Worm (Caenorhabditis elegans): ENCODE results near the gene ZK353.2.

Gene ZK353.2

DNA sequence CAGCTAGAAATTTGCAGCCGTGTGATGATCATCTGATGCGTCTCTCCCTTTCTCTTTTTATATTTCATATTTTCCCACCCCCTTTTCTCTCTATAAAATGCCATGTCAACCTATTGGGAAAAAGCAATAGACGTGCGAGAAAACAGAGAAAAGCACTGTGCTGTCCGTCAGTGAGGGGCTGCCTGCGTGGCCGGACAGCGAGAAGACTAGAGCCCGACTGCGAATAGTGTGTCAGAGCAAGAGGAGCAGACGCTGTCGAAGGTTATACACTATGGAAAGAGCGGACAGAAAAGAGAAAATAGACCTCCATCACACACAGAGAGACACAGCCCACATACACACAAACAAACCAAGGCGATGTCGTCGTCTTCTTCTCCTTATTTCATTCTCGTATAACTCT lies 26.6 kb downstream of the ZK353.2 start (continued):
- TF ChIP-seq zag-1 (tag; optimal IDR thresholded peaks at IDR 0.05) (no peak), lir-3 (tag; optimal IDR thresholded peaks at IDR 0.05; ENCODE audit: poor library complexity) (no peak), nhr-11 (tag; optimal IDR thresholded peaks at IDR 0.05) (no peak), ces-1 (GFP tag; optimal IDR thresholded peaks at IDR 0.05) (no peak), unc-30 (tag; optimal IDR thresholded peaks at IDR 0.05) (no peak), swsn-7 (tag; optimal IDR thresholded peaks at IDR 0.05) (peak; percentile 62), nhr-20 (tag; optimal IDR thresholded peaks at IDR 0.05) (peak; percentile 71), mab-9 (GFP tag; IDR thresholded peaks at IDR 0.05) (no peak), sox-4 (tag; optimal IDR thresholded peaks at IDR 0.05) (no peak), isw-1 (GFP tag; IDR thresholded peaks at IDR 0.05) (no peak), elt-2 (tag; optimal IDR thresholded peaks at IDR 0.05) (peak; percentile 43), nhr-19 (GFP tag; conservative IDR thresholded peaks at IDR 0.05) (peak; percentile 48), blmp-1 (tag; optimal IDR thresholded peaks at IDR 0.05) (peak; percentile 55), aha-1 (tag; optimal IDR thresholded peaks at IDR 0.05) (no peak), nhr-71 (tag; optimal IDR thresholded peaks at IDR 0.05) (peak; percentile 82), nhr-76 (tag; optimal IDR thresholded peaks at IDR 0.05) (no peak), nhr-85 (tag) (peak; percentile 60), snu-23 (GFP tag; optimal IDR thresholded peaks at IDR 0.05) (peak; percentile 89), grh-1 (GFP tag; IDR thresholded peaks at IDR 0.05) (no peak), unc-62 (GFP tag; optimal IDR thresholded peaks at IDR 0.05) (no peak), ceh-82 (tag; optimal IDR thresholded peaks at IDR 0.05) (peak in 2 of 3 experiments; percentile 17 to 54), jun-1 (tag; optimal IDR thresholded peaks at IDR 0.05) (peak; percentile 47), mep-1 (tag; optimal IDR thresholded peaks at IDR 0.05) (peak; percentile 83), snpc-4 (tag; optimal IDR thresholded peaks at IDR 0.05) (peak; percentile 10), zip-4 (GFP tag; optimal IDR thresholded peaks at IDR 0.05) (no peak), skn-1 (tag; optimal IDR thresholded peaks at IDR 0.05) (peak; percentile 22), unc-86 (tag; optimal IDR thresholded peaks at IDR 0.05) (peak; percentile 55), elt-3 (tag; optimal IDR thresholded peaks at IDR 0.05) (peak in 2 of 6 experiments; percentile 12 to 18), ztf-4 (tag; optimal IDR thresholded peaks at IDR 0.05) (peak; percentile 13), lin-13 (GFP tag; optimal IDR thresholded peaks at IDR 0.05) (peak; percentile 44), lin-39 (tag; optimal IDR thresholded peaks at IDR 0.05) (no peak), nhr-237 (tag; optimal IDR thresholded peaks at IDR 0.05) (no peak)

DNA sequence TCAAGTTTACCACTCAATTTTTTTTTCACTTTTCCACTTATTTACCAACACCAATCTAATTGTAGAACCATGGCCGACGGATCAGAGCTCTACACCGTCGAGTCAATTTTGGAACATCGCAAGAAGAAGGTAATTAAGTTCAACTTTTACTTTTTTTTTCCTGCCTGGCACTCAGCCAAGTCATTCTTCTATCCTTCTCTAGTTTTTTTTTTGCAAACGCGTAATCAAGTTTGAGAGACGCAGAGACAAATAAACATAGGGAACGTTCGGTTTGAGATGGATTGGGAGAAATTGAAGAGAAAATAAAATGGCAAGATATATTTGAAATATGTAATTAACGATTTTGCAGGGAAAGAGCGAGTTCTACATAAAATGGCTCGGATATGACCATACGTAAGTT lies 27.8 kb downstream of the ZK353.2 start, which contains the start of gene cec-1:
Gene cec-1 (plus strand): TSS at position 63 of the 400 bp plus-strand sequence.
- TF ChIP-seq elt-3 (tag; optimal IDR thresholded peaks at IDR 0.05) (peak in 1 of 6 experiments; percentile 7), irx-1 (tag; optimal IDR thresholded peaks at IDR 0.05) (no peak), nhr-85 (tag) (peak; percentile 42), lsy-2 (tag; optimal IDR thresholded peaks at IDR 0.05) (peak in 1 of 2 experiments; percentile 26), mab-9 (GFP tag; IDR thresholded peaks at IDR 0.05) (no peak), dsc-1 (tag; optimal IDR thresholded peaks at IDR 0.05) (no peak), pag-3 (tag; optimal IDR thresholded peaks at IDR 0.05; ENCODE audit: borderline replicate concordance, insufficient read depth) (no peak), vab-15 (tag; optimal IDR thresholded peaks at IDR 0.05) (no peak), lin-14 (GFP tag; optimal IDR thresholded peaks at IDR 0.05) (peak; percentile 63), nhr-77 (tag; optimal IDR thresholded peaks at IDR 0.05) (no peak), ama-1 (optimal IDR thresholded peaks at IDR 0.05) (no peak), C04F5.9 (tag; optimal IDR thresholded peaks at IDR 0.05) (no peak), blmp-1 (tag; optimal IDR thresholded peaks at IDR 0.05) (peak; percentile 87), mep-1 (tag; optimal IDR thresholded peaks at IDR 0.05) (peak; percentile 11), ets-5 (GFP tag; IDR thresholded peaks at IDR 0.05) (no peak), tbx-2 (tag; optimal IDR thresholded peaks at IDR 0.05) (no peak), isw-1 (GFP tag; IDR thresholded peaks at IDR 0.05) (no peak), C16A3.4 (tag; optimal IDR thresholded peaks at IDR 0.05) (no peak), grh-1 (GFP tag; IDR thresholded peaks at IDR 0.05) (no peak), hpl-2 (GFP tag; optimal IDR thresholded peaks at IDR 0.05) (no peak), lin-13 (GFP tag; optimal IDR thresholded peaks at IDR 0.05) (peak; percentile 23), xbp-1 (tag; optimal IDR thresholded peaks at IDR 0.05) (no peak)

Measured in whole organism, L1 larva.